Worm (Caenorhabditis elegans) whole organism, L3 larva: ENCODE results near the gene Y32G9A.12.

Source experiments
- R02D3.7 ChIP-seq: fragments of 150-350 bp; optimal IDR thresholded peaks from 2 replicates; lab custom pipeline; 2014; ENCODE audit warnings: missing biosample characterization, missing genetic modification characterization
- ZK546.5 ChIP-seq: sonication (generic microtip); optimal IDR thresholded peaks from 2 replicates; lab custom pipeline; 2017; ENCODE audit warnings: missing biosample characterization, missing genetic modification characterization
- ama-1 ChIP-seq: fragments of 150-350 bp; optimal IDR thresholded peaks from 2 replicates; lab custom pipeline; 2018
- ceh-16 ChIP-seq: sonication (generic microtip); optimal IDR thresholded peaks from 2 replicates; lab custom pipeline; 2017; ENCODE audit warnings: missing biosample characterization, missing genetic modification characterization
- ceh-28 ChIP-seq: fragments of 150-350 bp; optimal IDR thresholded peaks from 2 replicates; lab custom pipeline; 2014; ENCODE audit warnings: missing biosample characterization, missing genetic modification reagents, missing genetic modification characterization
- ceh-9 ChIP-seq: sonication (generic microtip); optimal IDR thresholded peaks from 2 replicates; lab custom pipeline; 2018; ENCODE audit warnings: missing biosample characterization, missing genetic modification characterization
- daf-12 ChIP-seq: fragments of 150-350 bp; optimal IDR thresholded peaks from 2 replicates; lab custom pipeline; 2014; ENCODE audit warnings: missing biosample characterization, missing genetic modification reagents, missing genetic modification characterization
- egl-27 ChIP-seq: sonication (generic microtip); optimal IDR thresholded peaks from 4 replicates; lab custom pipeline; 2017; ENCODE audit warnings: missing biosample characterization, missing genetic modification reagents, missing genetic modification characterization
- elt-1 ChIP-seq: fragments of 150-350 bp; optimal IDR thresholded peaks from 2 replicates; lab custom pipeline; 2014; ENCODE audit warnings: missing biosample characterization, missing genetic modification characterization
- elt-2 ChIP-seq: sonication (generic microtip); optimal IDR thresholded peaks from 2 replicates; lab custom pipeline; 2016; ENCODE audit warnings: missing genetic modification reagents, mild to moderate bottlenecking, missing genetic modification characterization, missing compliant biosample characterization
- elt-3 ChIP-seq, 3 experiments: fragments of 150-350 bp in 1 of 3; sonication (generic microtip) in 2 of 3; optimal IDR thresholded peaks; 2 replicates in 2 of 3; 4 replicates in 1 of 3; lab custom pipeline; 2014 to 2017; ENCODE audit warnings: missing biosample characterization in 3 of 3, missing genetic modification characterization in 3 of 3
- fos-1 ChIP-seq: fragments of 150-350 bp; optimal IDR thresholded peaks from 2 replicates; lab custom pipeline; 2014; ENCODE audit warnings: missing biosample characterization, missing genetic modification characterization
- jun-1 ChIP-seq: fragments of 150-350 bp; optimal IDR thresholded peaks from 2 replicates; lab custom pipeline; 2014; ENCODE audit warnings: missing biosample characterization, missing genetic modification reagents, missing genetic modification characterization
- lin-15B ChIP-seq: fragments of 150-350 bp; optimal IDR thresholded peaks from 2 replicates; lab custom pipeline; 2014; ENCODE audit warnings: missing biosample characterization, missing genetic modification characterization
- lsy-12 ChIP-seq: sonication (generic microtip); optimal IDR thresholded peaks from 2 replicates; lab custom pipeline; 2016; ENCODE audit warnings: mild to moderate bottlenecking, missing genetic modification characterization, missing compliant biosample characterization
- mdl-1 ChIP-seq: fragments of 150-350 bp; optimal IDR thresholded peaks from 2 replicates; lab custom pipeline; 2014; ENCODE audit warnings: missing biosample characterization, missing genetic modification characterization
- nfya-1 ChIP-seq: sonication (generic microtip); optimal IDR thresholded peaks from 2 replicates; lab custom pipeline; 2017; ENCODE audit warnings: missing genetic modification characterization, mild to moderate bottlenecking, missing compliant biosample characterization, antibody characterized with exemption, moderate library complexity; ENCODE audit not compliant: insufficient read depth
- nhr-11 ChIP-seq: fragments of 150-350 bp; optimal IDR thresholded peaks from 2 replicates; lab custom pipeline; 2014; ENCODE audit warnings: missing biosample characterization, missing genetic modification characterization
- nhr-12 ChIP-seq: fragments of 150-350 bp; optimal IDR thresholded peaks from 2 replicates; lab custom pipeline; 2014; ENCODE audit warnings: missing biosample characterization, missing genetic modification characterization
- nhr-23 ChIP-seq: fragments of 150-350 bp; optimal IDR thresholded peaks from 2 replicates; lab custom pipeline; 2014; ENCODE audit warnings: missing biosample characterization, missing genetic modification reagents, missing genetic modification characterization
- nhr-237 ChIP-seq: fragments of 150-350 bp; optimal IDR thresholded peaks from 2 replicates; lab custom pipeline; 2014; ENCODE audit warnings: missing biosample characterization, missing genetic modification characterization
- nhr-25 ChIP-seq: sonication (generic microtip); optimal IDR thresholded peaks from 2 replicates; lab custom pipeline; 2017; ENCODE audit warnings: missing biosample characterization, missing genetic modification characterization
- nhr-28 ChIP-seq: fragments of 150-350 bp; optimal IDR thresholded peaks from 2 replicates; lab custom pipeline; 2014; ENCODE audit warnings: missing biosample characterization, missing genetic modification characterization
- nhr-67 ChIP-seq: fragments of 150-350 bp; optimal IDR thresholded peaks from 2 replicates; lab custom pipeline; 2014; ENCODE audit warnings: missing biosample characterization, missing genetic modification characterization
- nhr-76 ChIP-seq: fragments of 150-350 bp; sonication (generic microtip); optimal IDR thresholded peaks from 5 replicates; lab custom pipeline; 2014; ENCODE audit warnings: missing biosample characterization, missing genetic modification characterization
- nhr-77 ChIP-seq: fragments of 150-350 bp; optimal IDR thresholded peaks from 2 replicates; lab custom pipeline; 2014; ENCODE audit warnings: missing biosample characterization, missing genetic modification characterization
- pha-4 ChIP-seq: fragments of 150-350 bp; optimal IDR thresholded peaks from 2 replicates; lab custom pipeline; 2014; ENCODE audit warnings: missing biosample characterization, missing genetic modification reagents, missing genetic modification characterization
- pqm-1 ChIP-seq: fragments of 150-350 bp; optimal IDR thresholded peaks from 2 replicates; lab custom pipeline; 2017; ENCODE audit warnings: missing biosample characterization, missing genetic modification characterization, inconsistent platforms
- skn-1 ChIP-seq: fragments of 150-350 bp; optimal IDR thresholded peaks from 2 replicates; lab custom pipeline; 2014; ENCODE audit warnings: missing biosample characterization, missing genetic modification characterization
- snpc-4 ChIP-seq: fragments of 150-350 bp; optimal IDR thresholded peaks from 2 replicates; lab custom pipeline; 2014; ENCODE audit warnings: missing biosample characterization, missing genetic modification characterization
- tbx-2 ChIP-seq: sonication (generic microtip); optimal IDR thresholded peaks from 2 replicates; lab custom pipeline; 2016; ENCODE audit warnings: mild to moderate bottlenecking, missing genetic modification characterization, missing compliant biosample characterization
- zag-1 ChIP-seq: fragments of 150-350 bp; optimal IDR thresholded peaks from 2 replicates; lab custom pipeline; 2014; ENCODE audit warnings: missing biosample characterization, missing genetic modification characterization
- ztf-4 ChIP-seq: fragments of 150-350 bp; optimal IDR thresholded peaks from 2 replicates; lab custom pipeline; 2014; ENCODE audit warnings: missing biosample characterization, missing genetic modification characterization

Y32G9A.12 gene

ce11 chrV:1920105-1920504 lies at the start of gene Y32G9A.12:
Gene Y32G9A.12, minus strand, starts transcription at chrV:1920205.
- TF ChIP-seq nhr-12 (no peak), nhr-25 (tag; lab: Kevin White, UChicago) (no peak), pha-4 (tag; lab: Kevin White, UChicago) (no peak), nhr-28 (tag; lab: Kevin White, UChicago) (no peak), nfya-1 (tag; lab: Kevin White, UChicago) (no peak), jun-1 (no peak), ceh-28 (tag; lab: Kevin White, UChicago) (no peak), ama-1 (lab: Kevin White, UChicago) (no peak), daf-12 (no peak)

DNA sequence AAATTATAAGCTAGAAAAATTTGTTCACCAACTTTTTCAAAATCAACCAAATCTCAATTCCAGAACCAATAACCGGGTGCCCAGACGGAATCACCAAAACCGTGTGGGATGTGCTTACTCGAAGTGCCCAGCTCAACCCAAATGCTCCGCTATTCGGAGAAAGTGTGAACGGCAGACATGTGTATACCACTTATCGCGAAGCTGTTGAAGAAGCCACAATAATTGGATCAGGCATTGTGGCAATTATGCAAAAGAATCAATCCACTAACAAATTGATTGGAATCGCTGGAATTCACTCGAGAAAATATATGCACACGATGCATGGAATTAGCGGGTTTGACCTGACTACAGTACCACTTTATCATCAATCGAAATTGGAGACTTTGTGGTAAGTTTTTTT lies 49.7 kb upstream of the Y32G9A.12 start:
- TF ChIP-seq lsy-12 (tag; lab: Kevin White, UChicago) (no peak), daf-12 (no peak), fos-1 (tag; lab: Kevin White, UChicago) (no peak), nhr-25 (tag; lab: Kevin White, UChicago) (no peak), ama-1 (lab: Kevin White, UChicago) (no peak), jun-1 (no peak), tbx-2 (tag; lab: Kevin White, UChicago) (no peak), nhr-237 (no peak), snpc-4 (no peak), nhr-76 (no peak), nhr-67 (tag; lab: Kevin White, UChicago) (no peak), nhr-12 (no peak), nhr-11 (tag; lab: Kevin White, UChicago) (no peak), elt-3 (tag; optimal IDR thresholded peaks at IDR 0.05; lab: Kevin White, UChicago) (no peak), ceh-16 (tag; lab: Kevin White, UChicago) (no peak), egl-27 (tag; lab: Kevin White, UChicago) (no peak), elt-2 (tag; lab: Kevin White, UChicago) (no peak), skn-1 (tag; lab: Kevin White, UChicago) (no peak), ceh-9 (tag; lab: Kevin White, UChicago) (no peak), pha-4 (tag; lab: Kevin White, UChicago) (no peak)

DNA sequence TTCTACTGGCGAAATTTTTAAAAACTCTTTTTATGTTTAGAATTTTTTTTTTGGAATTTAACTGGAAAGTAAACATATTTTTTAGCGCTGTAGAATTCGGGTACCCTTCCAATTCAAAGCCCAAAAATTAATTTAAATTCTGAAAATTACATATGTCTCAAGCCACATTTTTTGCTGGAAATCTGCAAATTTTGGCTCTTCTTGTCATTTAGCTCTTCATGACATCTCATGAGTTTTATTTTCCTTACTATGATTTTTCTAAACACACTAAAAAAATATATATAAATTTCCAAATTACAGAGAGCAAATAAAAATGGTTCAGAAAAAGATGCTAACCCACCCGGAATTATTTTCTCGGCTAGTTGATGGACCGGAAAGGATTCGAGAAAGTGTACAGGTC lies 49.2 kb upstream of the Y32G9A.12 start, which contains the start of gene acs-3:
TSS of gene acs-3 (plus strand) at position 301 of the 400 bp plus-strand sequence.
- no peak for TF ChIP-seq jun-1
- TF ChIP-seq, all 47 proteins: peak for 0

- TF ChIP-seq nhr-11 (tag; lab: Kevin White, UChicago) (no peak), ceh-9 (tag; lab: Kevin White, UChicago) (no peak), ceh-28 (tag; lab: Kevin White, UChicago) (no peak), nhr-237 (no peak), nhr-23 (tag; lab: Kevin White, UChicago) (no peak), daf-12 (no peak), lin-15B (tag; lab: Kevin White, UChicago) (no peak), pqm-1 (tag; lab: Kevin White, UChicago) (no peak)
Observed at ce11 chrV:1968809-1969208, 48.8 kb upstream of the Y32G9A.12 start.

DNA sequence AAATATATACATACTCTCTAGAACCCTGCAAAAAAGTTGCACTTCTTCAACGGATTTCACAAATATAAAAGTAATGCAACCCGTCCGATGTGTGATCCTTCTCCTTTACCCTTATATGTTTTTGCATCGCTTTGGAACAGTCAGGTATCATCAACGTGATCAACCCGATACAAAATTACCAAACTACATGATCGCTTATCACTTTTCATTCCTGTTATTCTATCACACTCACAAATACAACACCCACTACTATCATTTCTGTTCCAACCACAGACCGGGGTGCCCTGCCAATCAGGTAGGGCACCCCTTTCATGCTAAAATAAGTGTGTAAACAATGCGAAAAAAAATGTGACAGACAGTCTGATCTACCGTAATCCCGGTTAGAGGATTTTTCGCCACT lies 47.0 kb upstream of the Y32G9A.12 start:
- TF ChIP-seq jun-1, result no peak
- peak; percentile 85 for TF ChIP-seq nhr-76

ce11 chrV:1964806-1965205 lies 44.8 kb upstream of the Y32G9A.12 start, which contains the start of gene srj-15:
Gene srj-15, minus strand, starts transcription at chrV:1964906.
- TF ChIP-seq egl-27 (tag; lab: Kevin White, UChicago) (no peak), ztf-4 (tag; lab: Kevin White, UChicago) (no peak)

DNA sequence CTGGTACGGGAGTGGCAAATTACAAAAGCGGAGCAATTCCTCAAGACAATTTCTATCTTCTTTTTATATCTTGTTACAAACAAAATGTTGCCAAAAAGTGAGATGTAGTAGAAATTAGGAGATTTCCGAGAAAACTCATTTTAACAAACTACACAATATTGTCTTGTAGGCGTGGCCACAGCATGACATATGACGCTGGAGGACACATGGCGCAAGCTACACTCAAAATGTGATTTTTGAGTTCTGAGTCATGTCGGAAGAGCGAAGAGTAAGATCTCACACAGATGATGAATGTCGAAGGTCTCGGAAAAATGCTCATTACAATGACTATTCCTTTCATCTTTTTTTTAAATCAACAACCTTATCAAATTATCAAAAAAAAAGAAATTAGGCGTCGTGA lies 41.4 kb upstream of the Y32G9A.12 start, which contains the start of gene Y40B10B.1:
TSS of gene Y40B10B.1 (minus strand) at position 101 of the 400 bp plus-strand sequence.
- TF ChIP-seq pha-4 (tag; lab: Kevin White, UChicago) (no peak), nhr-77 (tag; lab: Kevin White, UChicago) (no peak), ama-1 (lab: Kevin White, UChicago) (no peak), lsy-12 (tag; lab: Kevin White, UChicago) (no peak), nhr-28 (tag; lab: Kevin White, UChicago) (no peak), mdl-1 (tag; lab: Kevin White, UChicago) (no peak), ztf-4 (tag; lab: Kevin White, UChicago) (no peak), R02D3.7 (tag; lab: Kevin White, UChicago) (no peak), zag-1 (tag; lab: Kevin White, UChicago) (no peak), ZK546.5 (no peak), elt-1 (tag; lab: Kevin White, UChicago) (no peak)
- TF ChIP-seq, all 47 proteins: peak for 0
